Worm (Caenorhabditis elegans) whole organism, young adult: ENCODE data around the gene C36E6.8.
A peak's percentile ranks its signal among the peaks of the same experiment; 100 is the strongest.

ENCODE experiments used
- B0261.1 ChIP-seq: sonication (generic microtip); optimal IDR thresholded peaks from 2 replicates; lab custom pipeline; 2016; ENCODE audit warnings: mild to moderate bottlenecking, missing genetic modification characterization, moderate library complexity, missing compliant biosample characterization
- F37B4.10 ChIP-seq: fragments of 200-800 bp; sonication (Bioruptor generic); IDR thresholded peaks from 2 replicates; pipeline ENCODE4 v1.3.6; 2022; ENCODE audit warnings: missing genetic modification characterization, missing compliant biosample characterization
- F39B2.1 ChIP-seq: fragments of 200-800 bp; sonication (Bioruptor generic); IDR thresholded peaks from 2 replicates; pipeline ENCODE4 v1.3.6; 2022; ENCODE audit warnings: missing genetic modification reagents, missing genetic modification characterization, missing compliant biosample characterization
- F49E8.2 ChIP-seq: sonication (generic microtip); optimal IDR thresholded peaks from 3 replicates; lab custom pipeline; 2017; ENCODE audit warnings: missing genetic modification characterization, mild to moderate bottlenecking, missing compliant biosample characterization, antibody characterized with exemption, moderate library complexity; ENCODE audit not compliant: insufficient read depth
- K11D2.4 ChIP-seq: fragments of 200-800 bp; sonication (Bioruptor generic); IDR thresholded peaks from 2 replicates; pipeline ENCODE4 v1.3.6; 2022; ENCODE audit warnings: missing genetic modification reagents, missing genetic modification characterization, missing compliant biosample characterization
- K12H6.12 ChIP-seq: fragments of 200-800 bp; sonication (Bioruptor generic); optimal IDR thresholded peaks from 2 replicates; lab custom pipeline; 2018; ENCODE audit warnings: mild to moderate bottlenecking, missing genetic modification characterization, missing compliant biosample characterization
- Y53F4B.3 ChIP-seq: fragments of 200-800 bp; sonication (Bioruptor generic); IDR thresholded peaks from 2 replicates; pipeline ENCODE4 v1.3.6; 2022; ENCODE audit warnings: missing genetic modification reagents, missing genetic modification characterization, missing compliant biosample characterization
- attf-5 ChIP-seq: fragments of 200-800 bp; sonication (Bioruptor generic); optimal IDR thresholded peaks from 2 replicates; lab custom pipeline; 2018; ENCODE audit warnings: mild to moderate bottlenecking, missing genetic modification characterization, missing compliant biosample characterization
- attf-6 ChIP-seq: fragments of 200-800 bp; sonication (Bioruptor generic); IDR thresholded peaks from 2 replicates; pipeline ENCODE4 v1.3.6; 2022; ENCODE audit warnings: missing genetic modification reagents, missing genetic modification characterization, missing compliant biosample characterization
- ceh-100 ChIP-seq: fragments of 200-800 bp; sonication (Bioruptor generic); IDR thresholded peaks from 2 replicates; pipeline ENCODE4 v1.3.6; 2022; ENCODE audit warnings: missing genetic modification reagents, missing genetic modification characterization, missing compliant biosample characterization
- ceh-79 ChIP-seq: sonication (generic microtip); optimal IDR thresholded peaks from 2 replicates; lab custom pipeline; 2017; ENCODE audit warnings: mild to moderate bottlenecking, missing genetic modification characterization, missing compliant biosample characterization
- gei-17 ChIP-seq: fragments of 200-800 bp; sonication (Bioruptor generic); optimal IDR thresholded peaks from 2 replicates; lab custom pipeline; 2018; ENCODE audit warnings: mild to moderate bottlenecking, missing genetic modification characterization, missing compliant biosample characterization
- hmg-1.2 ChIP-seq: fragments of 200-800 bp; sonication (Bioruptor generic); IDR thresholded peaks from 2 replicates; pipeline ENCODE4 v1.3.6; 2022; ENCODE audit warnings: missing genetic modification reagents, missing genetic modification characterization, missing compliant biosample characterization
- hrde-1 ChIP-seq: sonication (generic microtip); optimal IDR thresholded peaks from 2 replicates; lab custom pipeline; 2016; ENCODE audit warnings: missing genetic modification characterization, mild to moderate bottlenecking, missing compliant biosample characterization, moderate library complexity, missing genotype, missing genetic modification reagents, borderline replicate concordance
- lin-26 ChIP-seq: fragments of 200-800 bp; sonication (Bioruptor generic); IDR thresholded peaks from 2 replicates; pipeline ENCODE4 v1.3.6; 2022; ENCODE audit warnings: missing genetic modification reagents, missing genetic modification characterization, missing compliant biosample characterization
- lin-35 ChIP-seq, 3 experiments: fragments of 150-350 bp in 2 of 3; sonication (generic microtip) in 1 of 3; optimal IDR thresholded peaks; 2 replicates each; lab custom pipeline; 2014 to 2018; ENCODE audit warnings: missing biosample characterization in 3 of 3, missing genetic modification characterization in 3 of 3, missing genetic modification reagents in 3 of 3
- madf-6 ChIP-seq: fragments of 200-800 bp; sonication (Bioruptor generic); IDR thresholded peaks from 2 replicates; pipeline ENCODE4 v1.3.6; 2022; ENCODE audit warnings: missing genetic modification reagents, missing genetic modification characterization, missing compliant biosample characterization
- mes-4 ChIP-seq: sonication (generic microtip); optimal IDR thresholded peaks from 2 replicates; lab custom pipeline; 2016; ENCODE audit warnings: missing genotype, missing genetic modification characterization, missing compliant biosample characterization
- nfya-1 ChIP-seq: sonication (generic microtip); optimal IDR thresholded peaks from 2 replicates; lab custom pipeline; 2017; ENCODE audit warnings: antibody characterized with exemption, missing compliant biosample characterization, missing genetic modification characterization, borderline replicate concordance; ENCODE audit not compliant: insufficient read depth
- nfya-2 ChIP-seq: fragments of 200-800 bp; sonication (Bioruptor generic); IDR thresholded peaks from 2 replicates; pipeline ENCODE4 v1.3.6; 2022; ENCODE audit warnings: missing genetic modification reagents, missing genetic modification characterization, missing compliant biosample characterization
- nfyb-1 ChIP-seq: fragments of 200-800 bp; sonication (Bioruptor generic); IDR thresholded peaks from 2 replicates; pipeline ENCODE4 v1.3.6; 2022; ENCODE audit warnings: missing genetic modification reagents, missing genetic modification characterization, missing compliant biosample characterization
- nhr-27 ChIP-seq: fragments of 200-800 bp; sonication (Bioruptor generic); optimal IDR thresholded peaks from 2 replicates; lab custom pipeline; 2018; ENCODE audit warnings: mild to moderate bottlenecking, missing genetic modification characterization, moderate library complexity, missing compliant biosample characterization
- nhr-90 ChIP-seq: sonication (generic microtip); optimal IDR thresholded peaks from 2 replicates; lab custom pipeline; 2016; ENCODE audit warnings: missing genotype, mild to moderate bottlenecking, missing genetic modification characterization, missing compliant biosample characterization
- pbrm-1 ChIP-seq: fragments of 200-800 bp; sonication (Bioruptor generic); IDR thresholded peaks from 2 replicates; pipeline ENCODE4 v1.3.6; 2022; ENCODE audit warnings: missing genetic modification reagents, missing genetic modification characterization, missing compliant biosample characterization
- rcor-1 ChIP-seq: fragments of 200-800 bp; sonication (Bioruptor generic); IDR thresholded peaks from 2 replicates; pipeline ENCODE4 v1.3.6; 2022; ENCODE audit warnings: missing genetic modification reagents, missing genetic modification characterization, missing compliant biosample characterization
- sdz-38 ChIP-seq: sonication (generic microtip); optimal IDR thresholded peaks from 2 replicates; lab custom pipeline; 2016; ENCODE audit warnings: missing genotype, missing genetic modification characterization, missing compliant biosample characterization
- somi-1 ChIP-seq: fragments of 200-800 bp; sonication (Bioruptor generic); optimal IDR thresholded peaks from 2 replicates; lab custom pipeline; 2018; ENCODE audit warnings: mild to moderate bottlenecking, missing genetic modification characterization, missing compliant biosample characterization
- tlf-1 ChIP-seq: fragments of 200-800 bp; sonication (Bioruptor generic); optimal IDR thresholded peaks from 2 replicates; lab custom pipeline; 2018; ENCODE audit warnings: mild to moderate bottlenecking, missing genetic modification characterization, missing compliant biosample characterization
- ztf-22 ChIP-seq: fragments of 200-800 bp; sonication (Bioruptor generic); optimal IDR thresholded peaks from 2 replicates; lab custom pipeline; 2018; ENCODE audit warnings: mild to moderate bottlenecking, missing genetic modification characterization, moderate library complexity, missing compliant biosample characterization
- ztf-3 ChIP-seq: fragments of 200-800 bp; sonication (Bioruptor generic); optimal IDR thresholded peaks from 2 replicates; lab custom pipeline; 2018; ENCODE audit warnings: mild to moderate bottlenecking, missing genetic modification characterization, missing compliant biosample characterization

C36E6.8 gene

ce11 chrX:17481892-17482515 is 43.5 kb downstream of the C36E6.8 start (continued):
- TF ChIP-seq sdz-38 (tag; lab: Kevin White, UChicago) (no peak), ceh-79 (no peak), tlf-1 (GFP tag; lab: Kevin White, UChicago) (no peak), K11D2.4 (GFP tag; lab: Robert Waterston, UW) (no peak), ztf-22 (peak; percentile 9), ztf-3 (GFP tag; lab: Kevin White, UChicago) (no peak), nhr-90 (tag; lab: Kevin White, UChicago) (no peak), nfya-2 (GFP tag; lab: Robert Waterston, UW) (no peak), K12H6.12 (no peak), lin-26 (GFP tag; lab: Robert Waterston, UW) (no peak), madf-6 (no peak), B0261.1 (tag; lab: Kevin White, UChicago) (no peak), F39B2.1 (GFP tag; lab: Robert Waterston, UW) (no peak), pbrm-1 (GFP tag; lab: Robert Waterston, UW) (0 out of 2 replicates have a peak, but pooled peaks have one; percentile 6), nfyb-1 (GFP tag; lab: Robert Waterston, UW) (peak; percentile 64; the same call in 1 of the 2 replicates), mes-4 (tag; lab: Kevin White, UChicago) (no peak), F49E8.2 (no peak), rcor-1 (GFP tag; lab: Robert Waterston, UW) (no peak), Y53F4B.3 (GFP tag; lab: Robert Waterston, UW) (no peak)

- no peak for TF ChIP-seq B0261.1 (tag; lab: Kevin White, UChicago)
- no peak for TF ChIP-seq somi-1 (GFP tag; lab: Kevin White, UChicago)
- TF ChIP-seq lin-35 (GFP tag; optimal IDR thresholded peaks at IDR 0.05; lab: Kevin White, UChicago), result no peak
- TF ChIP-seq ceh-100 (GFP tag; lab: Robert Waterston, UW), result no peak
- TF ChIP-seq ztf-3 (GFP tag; lab: Kevin White, UChicago), result no peak
- no peak for TF ChIP-seq F37B4.10
- TF ChIP-seq nfya-1, result no peak
- no peak for TF ChIP-seq nhr-27 (tag; lab: Kevin White, UChicago)
- no peak for TF ChIP-seq attf-6
- TF ChIP-seq gei-17 (GFP tag; lab: Kevin White, UChicago), result no peak
- TF ChIP-seq hmg-1.2 (GFP tag; lab: Robert Waterston, UW), result no peak
- TF ChIP-seq attf-5 (GFP tag; lab: Kevin White, UChicago), result no peak
- TF ChIP-seq hrde-1 (tag; lab: Kevin White, UChicago), result no peak
Observed at ce11 chrX:17486735-17487134, 48.2 kb downstream of the C36E6.8 start, which contains the start of gene npr-24. Gene npr-24 (minus strand): TSS chrX:17486835.
